Fruit fly (Drosophila melanogaster) whole organism, embryonic: ENCODE measurements around the gene Dis3l2.

ENCODE experiments used
- ATbp ChIP-seq: fragments of 200-800 bp; sonication (Bioruptor generic); optimal IDR thresholded peaks from 2 replicates; lab custom pipeline; 2017; ENCODE audit warnings: missing biosample characterization, mild to moderate bottlenecking, missing genetic modification characterization, missing genetic modification reagents
- Antp ChIP-seq: fragments of 200-800 bp; sonication (Bioruptor generic); optimal IDR thresholded peaks from 3 replicates; lab custom pipeline; 2016; ENCODE audit warnings: missing biosample characterization, missing genetic modification characterization
- CG11696 ChIP-seq: fragments of 200-800 bp; sonication (Bioruptor generic); IDR thresholded peaks from 2 replicates; pipeline ENCODE4 v1.3.6; 2022; ENCODE audit warnings: missing biosample characterization, missing genetic modification characterization
- CG13894 ChIP-seq: fragments of 200-800 bp; sonication (Bioruptor generic); optimal IDR thresholded peaks from 3 replicates; lab custom pipeline; 2018; ENCODE audit warnings: missing biosample characterization, mild to moderate bottlenecking, missing genetic modification characterization, moderate library complexity
- CG17359 ChIP-seq: fragments of 200-800 bp; sonication (Bioruptor generic); optimal IDR thresholded peaks from 3 replicates; lab custom pipeline; 2018; ENCODE audit warnings: missing biosample characterization, mild to moderate bottlenecking, missing genetic modification characterization, moderate library complexity
- CG2116 ChIP-seq: fragments of 200-800 bp; sonication (Bioruptor generic); optimal IDR thresholded peaks from 3 replicates; lab custom pipeline; 2018; ENCODE audit warnings: missing biosample characterization, mild to moderate bottlenecking, missing genetic modification characterization
- CG2889 ChIP-seq: fragments of 200-800 bp; sonication (Bioruptor generic); IDR thresholded peaks from 3 replicates; pipeline ENCODE4 v1.3.6; 2022; ENCODE audit warnings: missing biosample characterization, missing genetic modification characterization
- CG43689 ChIP-seq: fragments of 200-800 bp; sonication (Bioruptor generic); IDR thresholded peaks from 2 replicates; pipeline ENCODE4 v1.3.6; 2022; ENCODE audit warnings: missing biosample characterization, missing genetic modification characterization
- CG8765 ChIP-seq: fragments of 200-800 bp; sonication (Bioruptor generic); IDR thresholded peaks from 2 replicates; pipeline ENCODE4 v1.3.6; 2022; ENCODE audit warnings: missing biosample characterization, missing genetic modification characterization
- CG9876 ChIP-seq: fragments of 200-800 bp; sonication (Bioruptor generic); optimal IDR thresholded peaks from 2 replicates; lab custom pipeline; 2016; ENCODE audit warnings: missing biosample characterization, missing genetic modification characterization
- D19A ChIP-seq: fragments of 200-800 bp; optimal IDR thresholded peaks from 3 replicates; lab custom pipeline; 2019; ENCODE audit warnings: missing biosample characterization, mild to moderate bottlenecking, missing genetic modification characterization, moderate library complexity
- Dek ChIP-seq: fragments of 200-800 bp; sonication (Bioruptor generic); optimal IDR thresholded peaks from 3 replicates; lab custom pipeline; 2019; ENCODE audit warnings: missing biosample characterization, mild to moderate bottlenecking, missing genetic modification characterization, moderate library complexity
- Dll ChIP-seq: fragments of 200-800 bp; sonication (Bioruptor generic); IDR thresholded peaks from 4 replicates; pipeline ENCODE4 v1.3.6; 2022; ENCODE audit warnings: missing biosample characterization, missing genetic modification characterization; ENCODE audit not compliant: partially characterized antibody
- Doc3 ChIP-seq: fragments of 200-800 bp; sonication (Bioruptor generic); IDR thresholded peaks from 3 replicates; pipeline ENCODE4 v1.3.6; 2022; ENCODE audit warnings: missing biosample characterization, missing genetic modification characterization; ENCODE audit not compliant: partially characterized antibody
- ERR ChIP-seq: fragments of 200-800 bp; sonication (Bioruptor generic); optimal IDR thresholded peaks from 2 replicates; lab custom pipeline; 2016; ENCODE audit warnings: missing biosample characterization, missing genetic modification characterization
- Eip74EF ChIP-seq, 2 experiments: fragments of 200-800 bp in 1 of 2; fragments of >200 bp in 1 of 2; sonication (Bioruptor generic) in 1 of 2; optimal IDR thresholded peaks; 2 replicates each; lab custom pipeline; 2017 to 2019; ENCODE audit warnings: missing biosample characterization in 2 of 2, missing genetic modification characterization in 2 of 2, mild to moderate bottlenecking in 1 of 2, moderate library complexity in 1 of 2
- Elba2 ChIP-seq: fragments of 200-800 bp; sonication (Bioruptor generic); optimal IDR thresholded peaks from 3 replicates; lab custom pipeline; 2016; ENCODE audit warnings: missing biosample characterization, missing genetic modification characterization
- Ets97D ChIP-seq: fragments of 200-800 bp; sonication (Bioruptor generic); optimal IDR thresholded peaks from 3 replicates; lab custom pipeline; 2016; ENCODE audit warnings: missing biosample characterization, missing genetic modification characterization
- Jarid2 ChIP-seq: fragments of 200-800 bp; sonication (Bioruptor generic); optimal IDR thresholded peaks from 3 replicates; lab custom pipeline; 2017; ENCODE audit warnings: mild to moderate bottlenecking, missing biosample characterization, missing genetic modification reagents, missing genetic modification characterization
- MBD-R2 ChIP-seq: fragments of 200-800 bp; sonication (Bioruptor generic); IDR thresholded peaks from 2 replicates; pipeline ENCODE4 v1.3.6; 2022; ENCODE audit warnings: missing biosample characterization, missing genetic modification characterization
- Med ChIP-seq: fragments of 200-800 bp; sonication (Bioruptor generic); peaks from one replicate; lab custom pipeline; 2016; ENCODE audit warnings: missing biosample characterization, missing genetic modification characterization, mild to moderate bottlenecking, inconsistent platforms, moderate library complexity
- Neu2 ChIP-seq: fragments of 200-800 bp; sonication (Bioruptor generic); optimal IDR thresholded peaks from 3 replicates; lab custom pipeline; 2016; ENCODE audit warnings: missing biosample characterization, missing genetic modification characterization, borderline replicate concordance
- Oaz ChIP-seq: fragments of 200-800 bp; sonication (Bioruptor generic); IDR thresholded peaks from 2 replicates; pipeline ENCODE4 v1.3.6; 2022; ENCODE audit warnings: missing biosample characterization, missing genetic modification characterization
- Sry-δ ChIP-seq: fragments of 200-800 bp; sonication (Bioruptor generic); optimal IDR thresholded peaks from 2 replicates; lab custom pipeline; 2016; ENCODE audit warnings: missing biosample characterization, missing genetic modification characterization
- Xbp1 ChIP-seq: fragments of 200-800 bp; sonication (Bioruptor generic); optimal IDR thresholded peaks from 3 replicates; lab custom pipeline; 2016; ENCODE audit warnings: missing biosample characterization, mild to moderate bottlenecking, missing genetic modification characterization
- YL-1 ChIP-seq: fragments of 200-800 bp; sonication (Bioruptor generic); optimal IDR thresholded peaks from 3 replicates; lab custom pipeline; 2017; ENCODE audit warnings: missing biosample characterization, mild to moderate bottlenecking, missing genetic modification characterization
- ara ChIP-seq: fragments of 200-800 bp; sonication (Bioruptor generic); IDR thresholded peaks from 2 replicates; pipeline ENCODE4 v1.3.6; 2022; ENCODE audit warnings: missing biosample characterization, missing genetic modification characterization
- ato ChIP-seq: fragments of 200-800 bp; sonication (Bioruptor generic); IDR thresholded peaks from 2 replicates; pipeline ENCODE4 v1.3.6; 2022; ENCODE audit warnings: missing biosample characterization, missing genetic modification characterization; ENCODE audit not compliant: partially characterized antibody
- cas ChIP-seq: fragments of 200-800 bp; sonication (Bioruptor generic); IDR thresholded peaks from 2 replicates; pipeline ENCODE4 v1.3.6; 2022; ENCODE audit warnings: missing biosample characterization, missing genetic modification characterization
- chn ChIP-seq: fragments of 200-800 bp; sonication (Bioruptor generic); optimal IDR thresholded peaks from 2 replicates; lab custom pipeline; 2016; ENCODE audit warnings: missing biosample characterization, missing genetic modification characterization
- cwo ChIP-seq: fragments of 200-800 bp; sonication (Bioruptor generic); optimal IDR thresholded peaks from 3 replicates; lab custom pipeline; 2017; ENCODE audit warnings: missing biosample characterization, missing genetic modification characterization, mild to moderate bottlenecking, moderate library complexity, missing genetic modification reagents
- fu2 ChIP-seq: fragments of 200-800 bp; sonication (Bioruptor generic); optimal IDR thresholded peaks from 2 replicates; lab custom pipeline; 2016; ENCODE audit warnings: missing biosample characterization, missing genetic modification characterization
- grau ChIP-seq: fragments of 200-800 bp; optimal IDR thresholded peaks from 3 replicates; lab custom pipeline; 2019; ENCODE audit warnings: missing biosample characterization, mild to moderate bottlenecking, missing genetic modification characterization, moderate library complexity
- hb ChIP-seq: fragments of 200-800 bp; sonication (Bioruptor generic); IDR thresholded peaks from 3 replicates; pipeline ENCODE4 v1.3.6; 2022; ENCODE audit warnings: missing biosample characterization, missing genetic modification characterization; ENCODE audit not compliant: partially characterized antibody
- insv ChIP-seq, 2 experiments: fragments of 200-800 bp; sonication (Bioruptor generic); optimal IDR thresholded peaks; 3 replicates each; lab custom pipeline; 2016 to 2018; ENCODE audit warnings: missing biosample characterization in 2 of 2, missing genetic modification characterization in 2 of 2
- jumu ChIP-seq: fragments of 200-800 bp; sonication (Bioruptor generic); optimal IDR thresholded peaks from 3 replicates; lab custom pipeline; 2016; ENCODE audit warnings: missing biosample characterization, missing genetic modification characterization
- knrl ChIP-seq: fragments of 200-800 bp; sonication (Bioruptor generic); IDR thresholded peaks from 3 replicates; pipeline ENCODE4 v1.3.6; 2022; ENCODE audit warnings: missing biosample characterization, missing genetic modification characterization; ENCODE audit not compliant: partially characterized antibody
- mld ChIP-seq: fragments of 200-800 bp; sonication (Bioruptor generic); IDR thresholded peaks from 3 replicates; pipeline ENCODE4 v1.3.6; 2022; ENCODE audit warnings: missing biosample characterization, missing genetic modification characterization; ENCODE audit not compliant: partially characterized antibody
- nmo ChIP-seq: fragments of 200-800 bp; sonication (Bioruptor generic); optimal IDR thresholded peaks from 2 replicates; lab custom pipeline; 2018; ENCODE audit warnings: missing biosample characterization, mild to moderate bottlenecking, missing genetic modification characterization, moderate library complexity
- onecut ChIP-seq: fragments of 200-800 bp; sonication (Bioruptor generic); IDR thresholded peaks from 2 replicates; pipeline ENCODE4 v1.3.6; 2022; ENCODE audit warnings: missing biosample characterization, missing genetic modification characterization
- pzg ChIP-seq: fragments of 200-800 bp; sonication (Bioruptor generic); optimal IDR thresholded peaks from 3 replicates; lab custom pipeline; 2018; ENCODE audit warnings: missing biosample characterization, mild to moderate bottlenecking, missing genetic modification characterization, moderate library complexity
- row ChIP-seq: fragments of 200-800 bp; sonication (Bioruptor generic); IDR thresholded peaks from 3 replicates; pipeline ENCODE4 v1.3.6; 2022; ENCODE audit warnings: missing biosample characterization, missing genetic modification characterization
- sens ChIP-seq: fragments of 200-800 bp; sonication (Bioruptor generic); peaks from one replicate; lab custom pipeline; 2016; ENCODE audit warnings: missing biosample characterization, missing genetic modification characterization
- sna ChIP-seq: fragments of 200-800 bp; sonication (Bioruptor generic); IDR thresholded peaks from 2 replicates; pipeline ENCODE4 v1.3.6; 2022; ENCODE audit warnings: missing biosample characterization, missing genetic modification characterization; ENCODE audit not compliant: partially characterized antibody
- stwl ChIP-seq: fragments of 200-800 bp; sonication (Bioruptor generic); optimal IDR thresholded peaks from 3 replicates; lab custom pipeline; 2018; ENCODE audit warnings: missing biosample characterization, mild to moderate bottlenecking, missing genetic modification characterization, moderate library complexity
- trem ChIP-seq: fragments of 200-800 bp; optimal IDR thresholded peaks from 3 replicates; lab custom pipeline; 2019; ENCODE audit warnings: missing biosample characterization, mild to moderate bottlenecking, missing genetic modification characterization, moderate library complexity
- vnd ChIP-seq: fragments of 200-800 bp; sonication (Bioruptor generic); IDR thresholded peaks from 3 replicates; pipeline ENCODE4 v1.3.6; 2022; ENCODE audit warnings: missing biosample characterization, missing genetic modification characterization; ENCODE audit not compliant: partially characterized antibody

Dis3l2 gene

DNA sequence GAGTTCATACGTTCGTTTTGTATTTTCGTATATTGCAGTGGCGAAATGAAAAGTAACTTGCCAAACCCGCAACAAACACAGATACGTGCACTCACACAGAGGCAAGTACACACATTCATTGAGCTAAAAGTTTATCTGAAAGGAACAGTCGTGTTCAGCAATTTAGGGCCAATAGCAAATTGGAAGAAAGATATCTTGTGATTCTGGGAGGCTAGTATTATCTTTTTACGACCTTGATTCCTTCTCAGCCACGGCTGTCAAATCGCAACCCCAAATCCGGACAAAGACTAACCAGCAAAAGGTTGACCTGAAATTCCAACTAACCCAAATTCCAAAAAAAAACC is 45.7 kb upstream of the Dis3l2 start:
- TF ChIP-seq YL-1 (GFP tag; lab: Kevin White, UChicago) (peak; percentile 3), row (GFP tag; lab: Robert Waterston, UW) (0 out of 3 replicates have a peak, but pooled peaks have one; percentile 2), Dek (no peak), Xbp1 (GFP tag; lab: Kevin White, UChicago) (no peak), sens (peak; percentile 8), jumu (GFP tag; lab: Kevin White, UChicago) (no peak), CG2889 (no peak), ERR (GFP tag; lab: Kevin White, UChicago) (no peak), Oaz (GFP tag; lab: Robert Waterston, UW) (no peak), Jarid2 (GFP tag; lab: Kevin White, UChicago) (no peak), CG11696 (GFP tag; lab: Robert Waterston, UW) (0 out of 2 replicates have a peak, but pooled peaks have one; percentile 43), ara (GFP tag; lab: Robert Waterston, UW) (0 out of 2 replicates have a peak, but pooled peaks have one; percentile 2), CG43689 (GFP tag; lab: Robert Waterston, UW) (no peak), CG13894 (tag; lab: Kevin White, UChicago) (no peak), chn (GFP tag; lab: Kevin White, UChicago) (no peak), fu2 (no peak)
- TF ChIP-seq, all 482 proteins: peak for 5

DNA sequence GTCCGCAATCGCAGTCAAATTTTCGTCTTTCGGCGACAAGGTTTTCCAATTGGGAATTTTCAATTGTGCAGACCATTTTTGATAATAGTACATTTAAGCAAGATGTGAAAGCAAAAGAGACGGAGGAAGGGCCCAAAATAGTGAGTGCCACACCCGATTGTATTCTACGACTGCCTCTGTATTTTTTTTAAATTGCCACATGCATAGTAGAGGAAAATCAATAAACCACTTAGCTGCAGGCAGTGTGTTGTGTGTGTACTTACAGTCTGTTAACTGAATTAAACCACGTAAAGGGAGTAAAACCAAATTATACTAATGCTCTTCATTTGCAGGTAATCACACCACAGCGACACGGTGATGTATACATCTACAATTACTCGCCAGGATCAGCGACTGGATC is 40.8 kb upstream of the Dis3l2 start:
- no peak for TF ChIP-seq Antp (GFP tag; lab: Kevin White, UChicago)
- TF ChIP-seq MBD-R2 (GFP tag; lab: Robert Waterston, UW): 0 out of 2 replicates have a peak, but pooled peaks have one; percentile 21
- TF ChIP-seq onecut (GFP tag; lab: Robert Waterston, UW): peak; percentile 90
- no peak for TF ChIP-seq CG8765
- no peak for TF ChIP-seq Neu2 (GFP tag; lab: Kevin White, UChicago)
- TF ChIP-seq ATbp (GFP tag; lab: Kevin White, UChicago): no peak
- no peak for TF ChIP-seq CG9876 (GFP tag; lab: Kevin White, UChicago)
- TF ChIP-seq Elba2 (GFP tag; lab: Kevin White, UChicago): peak; percentile 17
- TF ChIP-seq CG17359 (tag; lab: Kevin White, UChicago): no peak
- TF ChIP-seq CG43689 (GFP tag; lab: Robert Waterston, UW): no peak
- TF ChIP-seq insv (GFP tag; optimal IDR thresholded peaks at IDR 0.05; lab: Kevin White, UChicago): peak in 1 of 2 experiments; percentile 77

DNA sequence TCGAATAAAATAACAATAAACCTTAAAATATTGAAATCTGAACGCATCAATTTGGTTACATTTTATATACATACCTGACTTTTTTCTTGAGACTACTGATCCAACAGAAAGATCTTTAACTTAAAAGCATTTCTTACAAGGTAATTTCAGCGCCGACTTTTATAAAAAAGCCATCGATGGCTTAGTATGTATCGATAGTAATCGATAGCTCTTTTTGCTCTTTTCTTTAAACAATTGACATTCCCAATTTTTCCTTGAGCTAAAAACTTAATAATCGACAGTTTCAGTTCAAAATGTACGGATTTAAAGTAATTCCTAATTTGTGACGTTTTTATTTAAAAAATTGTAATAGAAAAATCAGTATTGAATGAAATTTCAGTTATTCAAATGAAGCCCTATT is 38.0 kb upstream of the Dis3l2 start:
- peak; percentile 81 for TF ChIP-seq ato (GFP tag; lab: Robert Waterston, UW)
- no peak for TF ChIP-seq chn (GFP tag; lab: Kevin White, UChicago)
- TF ChIP-seq grau (tag; lab: Kevin White, UChicago): peak; percentile 21
- no peak for TF ChIP-seq cwo (GFP tag; lab: Kevin White, UChicago)
- peak; percentile 23 for TF ChIP-seq D19A (tag; lab: Kevin White, UChicago)
- TF ChIP-seq nmo (GFP tag; lab: Kevin White, UChicago): peak; percentile 19
- TF ChIP-seq CG2116 (GFP tag; lab: Kevin White, UChicago): peak; percentile 86
- TF ChIP-seq mld: peak; percentile 86
- peak; percentile 86 for TF ChIP-seq Sry-δ (GFP tag; lab: Kevin White, UChicago)
- TF ChIP-seq knrl (GFP tag; lab: Robert Waterston, UW): peak; percentile 86
- peak; percentile 87 for TF ChIP-seq Doc3 (GFP tag; lab: Robert Waterston, UW)
- peak; percentile 26; the same call in 1 of the 2 replicates for TF ChIP-seq MBD-R2 (GFP tag; lab: Robert Waterston, UW)
- TF ChIP-seq hb (GFP tag; lab: Robert Waterston, UW): peak; percentile 88
- TF ChIP-seq pzg: peak; percentile 60
- peak; percentile 90 for TF ChIP-seq Dll
- TF ChIP-seq stwl (tag; lab: Kevin White, UChicago): peak; percentile 71
- TF ChIP-seq cas (GFP tag; lab: Robert Waterston, UW): no peak
- TF ChIP-seq sna (GFP tag; lab: Robert Waterston, UW): peak; percentile 91
- peak; percentile 49 for TF ChIP-seq Ets97D (GFP tag; lab: Kevin White, UChicago)
- TF ChIP-seq trem: peak; percentile 67
- TF ChIP-seq Med: peak; percentile 65
- TF ChIP-seq vnd (GFP tag; lab: Robert Waterston, UW): peak; percentile 81
- no peak for TF ChIP-seq Eip74EF (GFP tag; optimal IDR thresholded peaks at IDR 0.05; lab: Kevin White, UChicago)
